Worm (Caenorhabditis elegans): Measurements from ENCODE around the gene F31E3.12.
A peak's percentile ranks its signal among the peaks of the same experiment; 100 is the strongest.

Gene F31E3.12

ce11 chrIII:6971662-6972284, 2.6 kb downstream of the F31E3.12 start, which contains the start of the genes eef-1A.1 and rfc-4 (continued):
- peak; percentile 90 for TF ChIP-seq nhr-11 (tag; optimal IDR thresholded peaks at IDR 0.05)
- peak; percentile 86 for TF ChIP-seq zip-4 (GFP tag; optimal IDR thresholded peaks at IDR 0.05)
- TF ChIP-seq hpl-2 (GFP tag; optimal IDR thresholded peaks at IDR 0.05) = peak; percentile 90
- peak; percentile 98 for TF ChIP-seq dsc-1 (tag; optimal IDR thresholded peaks at IDR 0.05)
- peak; percentile 98 for TF ChIP-seq fkh-8 (tag; optimal IDR thresholded peaks at IDR 0.05)
- peak; percentile 57 for TF ChIP-seq nhr-84 (tag; optimal IDR thresholded peaks at IDR 0.05)
- peak in 1 of 2 experiments; percentile 5 for TF ChIP-seq egl-27 (tag; optimal IDR thresholded peaks at IDR 0.05)
- no peak for TF ChIP-seq unc-30 (tag; optimal IDR thresholded peaks at IDR 0.05)
- peak; percentile 91 for TF ChIP-seq lir-3 (tag; optimal IDR thresholded peaks at IDR 0.05; ENCODE audit: poor library complexity)
- peak; percentile 96 for TF ChIP-seq nhr-77 (tag; optimal IDR thresholded peaks at IDR 0.05)
- TF ChIP-seq nhr-85 (tag) = peak; percentile 98
- TF ChIP-seq fkh-10 (GFP tag; optimal IDR thresholded peaks at IDR 0.05) = peak; percentile 92
- TF ChIP-seq tbx-2 (tag; optimal IDR thresholded peaks at IDR 0.05) = peak; percentile 97
- peak; percentile 78 for TF ChIP-seq pag-3 (tag; optimal IDR thresholded peaks at IDR 0.05; ENCODE audit: borderline replicate concordance, insufficient read depth)
- peak; percentile 81 for TF ChIP-seq vab-15 (tag; optimal IDR thresholded peaks at IDR 0.05)
- peak; percentile 95 for TF ChIP-seq fos-1 (tag; optimal IDR thresholded peaks at IDR 0.05)
- TF ChIP-seq isw-1 (GFP tag; IDR thresholded peaks at IDR 0.05) = peak; percentile 98
- peak; percentile 95 for TF ChIP-seq unc-130 (tag; optimal IDR thresholded peaks at IDR 0.05)
- no peak for TF ChIP-seq hlh-17 (GFP tag; optimal IDR thresholded peaks at IDR 0.05; ENCODE audit: borderline replicate concordance)
- TF ChIP-seq snu-23 (GFP tag; optimal IDR thresholded peaks at IDR 0.05) = peak; percentile 99
- peak; percentile 92 for TF ChIP-seq grh-1 (GFP tag; IDR thresholded peaks at IDR 0.05)
- peak; percentile 96 for TF ChIP-seq lin-15B (tag; optimal IDR thresholded peaks at IDR 0.05)
- peak in 1 of 2 experiments; percentile 97 for TF ChIP-seq mdl-1 (tag; optimal IDR thresholded peaks at IDR 0.05)
- peak; percentile 75 for TF ChIP-seq sox-4 (tag; optimal IDR thresholded peaks at IDR 0.05)
- peak; percentile 53 for TF ChIP-seq unc-62 (GFP tag; optimal IDR thresholded peaks at IDR 0.05)
- peak; percentile 54 for TF ChIP-seq sup-37 (GFP tag; optimal IDR thresholded peaks at IDR 0.05)
- peak; percentile 95 for TF ChIP-seq ceh-8 (GFP tag; optimal IDR thresholded peaks at IDR 0.05)
- TF ChIP-seq aly-2 (tag; optimal IDR thresholded peaks at IDR 0.05) = peak; percentile 93
- TF ChIP-seq alr-1 (tag; optimal IDR thresholded peaks at IDR 0.05; ENCODE audit: borderline replicate concordance) = no peak
- TF ChIP-seq ztf-4 (tag; optimal IDR thresholded peaks at IDR 0.05) = peak; percentile 93
- TF ChIP-seq dpl-1 (GFP tag; optimal IDR thresholded peaks at IDR 0.05) = peak; percentile 96 to 98 (median 97)
- TF ChIP-seq fkh-4 (tag; optimal IDR thresholded peaks at IDR 0.05; ENCODE audit: borderline replicate concordance) = peak; percentile 27
- TF ChIP-seq irx-1 (tag; optimal IDR thresholded peaks at IDR 0.05) = peak; percentile 91
- peak; percentile 98 for TF ChIP-seq nhr-71 (tag; optimal IDR thresholded peaks at IDR 0.05)
- TF ChIP-seq elt-2 (tag; optimal IDR thresholded peaks at IDR 0.05) = peak; percentile 59
- TF ChIP-seq ces-1 (GFP tag; optimal IDR thresholded peaks at IDR 0.05) = no peak
- no peak for TF ChIP-seq ets-5 (GFP tag; IDR thresholded peaks at IDR 0.05)
- peak; percentile 94 for TF ChIP-seq pax-3 (tag; optimal IDR thresholded peaks at IDR 0.05)
- TF ChIP-seq pqm-1 (tag; optimal IDR thresholded peaks at IDR 0.05) = no peak
- no peak for TF ChIP-seq hlh-4 (tag; optimal IDR thresholded peaks at IDR 0.05)
- TF ChIP-seq zag-1 (tag; optimal IDR thresholded peaks at IDR 0.05) = peak; percentile 81
- peak; percentile 59 for TF ChIP-seq ceh-90 (tag; optimal IDR thresholded peaks at IDR 0.05)
- TF ChIP-seq tlp-1 (tag; optimal IDR thresholded peaks at IDR 0.05) = no peak
- TF ChIP-seq nhr-20 (tag; optimal IDR thresholded peaks at IDR 0.05) = peak; percentile 98
- TF ChIP-seq rnt-1 (tag; optimal IDR thresholded peaks at IDR 0.05) = peak; percentile 96
- peak; percentile 97 for TF ChIP-seq lin-13 (GFP tag; optimal IDR thresholded peaks at IDR 0.05)
- peak; percentile 94 to 98 (median 96) for TF ChIP-seq ceh-82 (tag; optimal IDR thresholded peaks at IDR 0.05)
- peak; percentile 92 for TF ChIP-seq ceh-88 (GFP tag; IDR thresholded peaks at IDR 0.05)
- TF ChIP-seq C34B4.2 (tag; optimal IDR thresholded peaks at IDR 0.05) = peak; percentile 0
- peak; percentile 80 to 100 (median 92) for TF ChIP-seq elt-3 (tag; optimal IDR thresholded peaks at IDR 0.05)

All from whole organism, L1 larva.